Fruit fly (Drosophila melanogaster) whole organism, wandering third instar larva: ENCODE data around the gene Cpsf5.

ENCODE experiments used
- Abd-B ChIP-seq: fragments of >200 bp; optimal IDR thresholded peaks from 2 replicates; lab custom pipeline; 2017; ENCODE audit warnings: missing biosample characterization, missing genetic modification characterization
- CG32264 ChIP-seq: fragments of 200-800 bp; sonication (Bioruptor generic); optimal IDR thresholded peaks from 2 replicates; lab custom pipeline; 2016; ENCODE audit warnings: missing biosample characterization, missing genetic modification characterization
- CG9705 ChIP-seq: fragments of 200-800 bp; sonication (Bioruptor generic); optimal IDR thresholded peaks from 2 replicates; lab custom pipeline; 2018; ENCODE audit warnings: missing biosample characterization, mild to moderate bottlenecking, missing genetic modification characterization
- CrebA ChIP-seq: fragments of 200-800 bp; sonication (Bioruptor generic); optimal IDR thresholded peaks from 2 replicates; lab custom pipeline; 2016; ENCODE audit warnings: missing biosample characterization, mild to moderate bottlenecking, missing genetic modification characterization, borderline replicate concordance
- Dfd ChIP-seq: fragments of >200 bp; optimal IDR thresholded peaks from 2 replicates; lab custom pipeline; 2017; ENCODE audit warnings: missing biosample characterization, missing genetic modification characterization
- Dif ChIP-seq: fragments of 200-275, 200-300 bp; sonication (Bioruptor generic); optimal IDR thresholded peaks from 2 replicates; lab custom pipeline; 2018; ENCODE audit warnings: missing biosample characterization, missing genetic modification characterization; ENCODE audit not compliant: partially characterized antibody
- GATAd ChIP-seq: sonication (Bioruptor generic); optimal IDR thresholded peaks from 2 replicates; lab custom pipeline; 2016; ENCODE audit warnings: missing biosample characterization, missing genetic modification characterization
- HLH106 ChIP-seq: fragments of 200-800 bp; optimal IDR thresholded peaks from 3 replicates; lab custom pipeline; 2019; ENCODE audit warnings: missing biosample characterization, mild to moderate bottlenecking, missing genetic modification characterization, moderate library complexity
- Hnf4 ChIP-seq: fragments of 200-800 bp; sonication (Bioruptor generic); optimal IDR thresholded peaks from 2 replicates; lab custom pipeline; 2016; ENCODE audit warnings: missing biosample characterization, mild to moderate bottlenecking, missing genetic modification characterization
- Hr78 ChIP-seq: fragments of >200 bp; optimal IDR thresholded peaks from 2 replicates; lab custom pipeline; 2017; ENCODE audit warnings: missing biosample characterization, missing genetic modification characterization
- Hr83 ChIP-seq: fragments of 200-300 bp; sonication (Bioruptor generic); optimal IDR thresholded peaks from 2 replicates; lab custom pipeline; 2016; ENCODE audit warnings: missing biosample characterization, mild to moderate bottlenecking, missing genetic modification characterization, moderate library complexity; ENCODE audit not compliant: poor library complexity, severe bottlenecking
- Jra ChIP-seq: sonication (Bioruptor generic); optimal IDR thresholded peaks from 2 replicates; lab custom pipeline; 2016; ENCODE audit warnings: missing biosample characterization, missing genetic modification characterization
- Mio ChIP-seq: sonication (Bioruptor generic); optimal IDR thresholded peaks from 2 replicates; lab custom pipeline; 2016; ENCODE audit warnings: missing biosample characterization, missing genetic modification characterization
- Myc ChIP-seq: fragments of >200 bp; optimal IDR thresholded peaks from 2 replicates; lab custom pipeline; 2017
- N ChIP-seq: fragments of >200 bp; optimal IDR thresholded peaks from 2 replicates; lab custom pipeline; 2018; ENCODE audit warnings: missing biosample characterization, missing external identifiers, missing genetic modification characterization
- OdsH ChIP-seq: fragments of 200-800 bp; sonication (Bioruptor generic); optimal IDR thresholded peaks from 2 replicates; lab custom pipeline; 2016; ENCODE audit warnings: missing biosample characterization, mild to moderate bottlenecking, missing genetic modification characterization
- Rel ChIP-seq, 2 experiments: fragments of 200-800 bp; sonication (Bioruptor generic) in 1 of 2; optimal IDR thresholded peaks; 2 replicates in 1 of 2; 3 replicates in 1 of 2; lab custom pipeline; 2016 to 2019; ENCODE audit warnings: mild to moderate bottlenecking in 2 of 2, missing biosample characterization in 2 of 2, missing genetic modification characterization in 2 of 2, moderate library complexity in 1 of 2
- Sp1 ChIP-seq: fragments of 200-800 bp; sonication (Bioruptor generic); optimal IDR thresholded peaks from 3 replicates; lab custom pipeline; 2019; ENCODE audit warnings: missing biosample characterization, mild to moderate bottlenecking, missing genetic modification characterization, moderate library complexity
- Vsx2 ChIP-seq: fragments of 200-300, 225-300 bp; sonication (Bioruptor generic); optimal IDR thresholded peaks from 2 replicates; lab custom pipeline; 2018; ENCODE audit warnings: missing biosample characterization, missing genetic modification characterization; ENCODE audit not compliant: partially characterized antibody
- br ChIP-seq: fragments of 200-800 bp; sonication (Bioruptor generic); optimal IDR thresholded peaks from 2 replicates; lab custom pipeline; 2016; ENCODE audit warnings: missing biosample characterization, missing genetic modification characterization
- brk ChIP-seq: fragments of 200-800 bp; sonication (Bioruptor generic); optimal IDR thresholded peaks from 2 replicates; lab custom pipeline; 2016; ENCODE audit warnings: missing biosample characterization, mild to moderate bottlenecking, missing genetic modification characterization
- dl ChIP-seq, 2 experiments: fragments of 175-275, 200-275 bp in 1 of 2; fragments of 200-275 bp in 1 of 2; sonication (Bioruptor generic); optimal IDR thresholded peaks; lab custom pipeline; 2018; ENCODE audit warnings: mild to moderate bottlenecking in 2 of 2, missing biosample characterization in 2 of 2, missing genetic modification characterization in 2 of 2, moderate library complexity in 2 of 2; ENCODE audit not compliant: partially characterized antibody in 2 of 2, insufficient read depth in 1 of 2
- dmrt93B ChIP-seq: fragments of 200-800 bp; sonication (Bioruptor generic); optimal IDR thresholded peaks from 2 replicates; lab custom pipeline; 2018; ENCODE audit warnings: missing biosample characterization, mild to moderate bottlenecking, missing genetic modification characterization
- dsf ChIP-seq: sonication (Bioruptor generic); optimal IDR thresholded peaks from 2 replicates; lab custom pipeline; 2016; ENCODE audit warnings: missing biosample characterization, missing genetic modification characterization, borderline replicate concordance
- ey ChIP-seq: fragments of 200-800 bp; sonication (Bioruptor generic); optimal IDR thresholded peaks from 2 replicates; lab custom pipeline; 2016; ENCODE audit warnings: missing biosample characterization, missing genetic modification characterization
- foxo ChIP-seq, 2 experiments: fragments of 200-800 bp; sonication (Bioruptor generic); optimal IDR thresholded peaks; 2 replicates in 1 of 2; 3 replicates in 1 of 2; lab custom pipeline; 2016 to 2017; ENCODE audit warnings: missing biosample characterization in 2 of 2, missing genetic modification characterization in 2 of 2
- fru ChIP-seq: fragments of 200-800 bp; sonication (Bioruptor generic); optimal IDR thresholded peaks from 3 replicates; lab custom pipeline; 2016; ENCODE audit warnings: missing biosample characterization, mild to moderate bottlenecking, missing genetic modification characterization
- h ChIP-seq: fragments of 200-800 bp; sonication (Bioruptor generic); optimal IDR thresholded peaks from 3 replicates; lab custom pipeline; 2016; ENCODE audit warnings: missing biosample characterization, mild to moderate bottlenecking, missing genetic modification characterization
- jim ChIP-seq: fragments of 175-275, 200-325 bp; sonication (Bioruptor generic); optimal IDR thresholded peaks from 2 replicates; lab custom pipeline; 2016; ENCODE audit warnings: missing biosample characterization, mild to moderate bottlenecking, missing genetic modification characterization
- lola ChIP-seq: fragments of >200 bp; optimal IDR thresholded peaks from 2 replicates; lab custom pipeline; 2017; ENCODE audit warnings: missing biosample characterization, missing genetic modification characterization
- pan ChIP-seq: fragments of >200 bp; optimal IDR thresholded peaks from 2 replicates; lab custom pipeline; 2017
- psq ChIP-seq: fragments of 200-800 bp; sonication (Bioruptor generic); optimal IDR thresholded peaks from 3 replicates; lab custom pipeline; 2017; ENCODE audit warnings: missing biosample characterization, mild to moderate bottlenecking, missing genetic modification characterization, moderate library complexity
- rgr ChIP-seq: fragments of 200-800 bp; sonication (Bioruptor generic); optimal IDR thresholded peaks from 3 replicates; lab custom pipeline; 2016; ENCODE audit warnings: missing biosample characterization, mild to moderate bottlenecking, missing genetic modification characterization
- sage ChIP-seq: fragments of 200-800 bp; sonication (Bioruptor generic); optimal IDR thresholded peaks from 2 replicates; lab custom pipeline; 2016; ENCODE audit warnings: missing biosample characterization, mild to moderate bottlenecking, missing genetic modification characterization
- sv ChIP-seq: fragments of 200-800 bp; sonication (Bioruptor generic); optimal IDR thresholded peaks from 3 replicates; lab custom pipeline; 2016; ENCODE audit warnings: missing biosample characterization, missing genetic modification characterization
- tai ChIP-seq: sonication (Bioruptor generic); optimal IDR thresholded peaks from 2 replicates; lab custom pipeline; 2016; ENCODE audit warnings: missing biosample characterization, missing genetic modification characterization
- usp ChIP-seq: fragments of >200 bp; optimal IDR thresholded peaks from 2 replicates; lab custom pipeline; 2017; ENCODE audit warnings: missing biosample characterization, missing genetic modification characterization
- woc ChIP-seq: sonication (Bioruptor generic); optimal IDR thresholded peaks from 2 replicates; lab custom pipeline; 2016; ENCODE audit warnings: missing biosample characterization, mild to moderate bottlenecking, missing genetic modification characterization

The Cpsf5 gene

dm6 chr3L:9372278-9372975 lies 38.4 kb upstream of the Cpsf5 start, which contains the start of the genes Hsp67Bc, CG4456 and Hsp22:
TSS of gene Hsp67Bc (minus strand) at chr3L:9372497.
TSS of gene CG4456 (plus strand) at chr3L:9372722.
TSS of gene Hsp22 (plus strand) at chr3L:9372931.
- TF ChIP-seq OdsH (GFP tag; lab: Kevin White, UChicago) (no peak), Rel (GFP tag; optimal IDR thresholded peaks at IDR 0.05; lab: Kevin White, UChicago) (no peak), Rel (tag; optimal IDR thresholded peaks at IDR 0.05; lab: Kevin White, UChicago) (peak; percentile 5)

- TF ChIP-seq Vsx2 (GFP tag; lab: Kevin White, UChicago) = no peak
- no peak for TF ChIP-seq Mio
- no peak for TF ChIP-seq lola
- TF ChIP-seq Myc (lab: Kevin White, UChicago) = no peak
- TF ChIP-seq Hr83 (GFP tag; lab: Kevin White, UChicago) = peak; percentile 75
- TF ChIP-seq dmrt93B (GFP tag; lab: Kevin White, UChicago) = peak; percentile 36
- peak; percentile 96 for TF ChIP-seq Dif (GFP tag; lab: Kevin White, UChicago)
- TF ChIP-seq psq (GFP tag; lab: Kevin White, UChicago) = peak; percentile 47
- no peak for TF ChIP-seq GATAd (GFP tag; lab: Kevin White, UChicago)
- no peak for TF ChIP-seq tai
- no peak for TF ChIP-seq Rel (GFP tag; optimal IDR thresholded peaks at IDR 0.05; lab: Kevin White, UChicago)
- TF ChIP-seq Rel (tag; optimal IDR thresholded peaks at IDR 0.05; lab: Kevin White, UChicago) = peak; percentile 21
- TF ChIP-seq CrebA (GFP tag; lab: Kevin White, UChicago) = no peak
- TF ChIP-seq br (GFP tag; lab: Kevin White, UChicago) = peak; percentile 40
- no peak for TF ChIP-seq usp
- TF ChIP-seq Sp1 = peak; percentile 80
- no peak for TF ChIP-seq Hr78 (GFP tag; lab: Kevin White, UChicago)
- peak; percentile 63 for TF ChIP-seq Hnf4 (GFP tag; lab: Kevin White, UChicago)
- TF ChIP-seq fru (GFP tag; lab: Kevin White, UChicago) = peak; percentile 68
- peak; percentile 72 for TF ChIP-seq OdsH (GFP tag; lab: Kevin White, UChicago)
- TF ChIP-seq CG9705 = peak; percentile 51
- TF ChIP-seq Dfd (GFP tag; lab: Kevin White, UChicago) = no peak
- TF ChIP-seq sage = peak; percentile 57
- TF ChIP-seq brk (GFP tag; lab: Kevin White, UChicago) = peak; percentile 63
- TF ChIP-seq pan = no peak
- peak; percentile 47 for TF ChIP-seq HLH106 (tag; lab: Kevin White, UChicago)
- TF ChIP-seq jim = no peak
- peak; percentile 87 to 90 for TF ChIP-seq dl (GFP tag; optimal IDR thresholded peaks at IDR 0.05; lab: Kevin White, UChicago; ENCODE audit: insufficient read depth in 1 of 2, partially characterized antibody in 2 of 2)
- TF ChIP-seq Abd-B (GFP tag; lab: Kevin White, UChicago) = no peak
- TF ChIP-seq CG32264 = no peak
- TF ChIP-seq rgr = peak; percentile 82
- no peak for TF ChIP-seq dsf (GFP tag; lab: Kevin White, UChicago)
- TF ChIP-seq foxo (GFP tag; optimal IDR thresholded peaks at IDR 0.05; lab: Kevin White, UChicago) = peak in 1 of 2 experiments; percentile 83
- TF ChIP-seq ey (GFP tag; lab: Kevin White, UChicago) = peak; percentile 50
- peak; percentile 53 for TF ChIP-seq sv (GFP tag; lab: Kevin White, UChicago)
- TF ChIP-seq h (GFP tag; lab: Kevin White, UChicago) = peak; percentile 77
- no peak for TF ChIP-seq N (GFP tag; lab: Kevin White, UChicago)
- TF ChIP-seq woc (GFP tag; lab: Kevin White, UChicago) = peak; percentile 1
- TF ChIP-seq Jra = peak; percentile 37
Observed at dm6 chr3L:9373374-9374004, 37.3 kb upstream of the Cpsf5 start.
